Worm (Caenorhabditis elegans): Measurements from ENCODE around the gene M03F8.7.

ce11 chrV:5928006-5928405 is 8.7 kb upstream of the M03F8.7 start:
- TF ChIP-seq lin-39 (tag; optimal IDR thresholded peaks at IDR 0.05) (no peak), pqm-1 (tag; optimal IDR thresholded peaks at IDR 0.05) (no peak), unc-62 (GFP tag; optimal IDR thresholded peaks at IDR 0.05 in 1 of 2) (no peak), unc-62 (tag; optimal IDR thresholded peaks at IDR 0.05) (no peak), zip-2 (tag; optimal IDR thresholded peaks at IDR 0.05) (no peak), nhr-77 (tag; optimal IDR thresholded peaks at IDR 0.05) (no peak), ces-1 (GFP tag; optimal IDR thresholded peaks at IDR 0.05) (no peak), ztf-11 (tag; optimal IDR thresholded peaks at IDR 0.05) (no peak), fkh-10 (GFP tag; optimal IDR thresholded peaks at IDR 0.05) (no peak), snpc-4 (tag; optimal IDR thresholded peaks at IDR 0.05) (no peak)
